Fruit fly (Drosophila melanogaster): ENCODE results near the gene ergic53.

ergic53 gene

dm6 chr3L:8525691-8526421 is 8.9 kb upstream of the ergic53 start (continued):
- TF ChIP-seq CG4328 (GFP tag; optimal IDR thresholded peaks at IDR 0.05) (peak; percentile 28), CG17568 (GFP tag; optimal IDR thresholded peaks at IDR 0.05) (peak; percentile 35), CG17361 (GFP tag; IDR thresholded peaks at IDR 0.05) (peak; percentile 53; the same call in 2 of the 3 replicates), CG4820 (GFP tag; optimal IDR thresholded peaks at IDR 0.05) (peak; percentile 6), jigr1 (GFP tag; IDR thresholded peaks at IDR 0.05) (no peak), onecut (GFP tag; IDR thresholded peaks at IDR 0.05) (no peak), HLH54F (GFP tag; optimal IDR thresholded peaks at IDR 0.05) (peak; percentile 38), slbo (GFP tag; IDR thresholded peaks at IDR 0.05) (peak; percentile 28; the same call in 1 of the 2 replicates), Nf-YA (GFP tag; IDR thresholded peaks at IDR 0.05) (no peak), CG6813 (GFP tag; optimal IDR thresholded peaks at IDR 0.05) (peak; percentile 17), Bteb2 (GFP tag; optimal IDR thresholded peaks at IDR 0.05) (no peak), HLH3B (GFP tag; IDR thresholded peaks at IDR 0.05) (0 out of 2 replicates have a peak, but pooled peaks have one; percentile 12), CG2199 (GFP tag; IDR thresholded peaks at IDR 0.05) (0 out of 3 replicates have a peak, but pooled peaks have one; percentile 37), gcm (GFP tag; optimal IDR thresholded peaks at IDR 0.05) (peak; percentile 19), sug (tag; optimal IDR thresholded peaks at IDR 0.05) (peak; percentile 61), mld (GFP tag; IDR thresholded peaks at IDR 0.05; ENCODE audit: partially characterized antibody) (no peak), Oli (tag; optimal IDR thresholded peaks at IDR 0.05) (peak; percentile 23), CTCF (GFP tag; optimal IDR thresholded peaks at IDR 0.05) (no peak), CG11456 (GFP tag; IDR thresholded peaks at IDR 0.05) (no peak), grau (tag; optimal IDR thresholded peaks at IDR 0.05) (peak; percentile 62), CG34224 (GFP tag; IDR thresholded peaks at IDR 0.05; ENCODE audit: partially characterized antibody) (no peak), Fer2 (tag; optimal IDR thresholded peaks at IDR 0.05) (peak; percentile 7), CG16815 (GFP tag; optimal IDR thresholded peaks at IDR 0.05) (peak; percentile 35), phol (tag; optimal IDR thresholded peaks at IDR 0.05) (peak; percentile 8), CG9215 (GFP tag; IDR thresholded peaks at IDR 0.05) (peak; percentile 41; the same call in 1 of the 2 replicates), pros (GFP tag; optimal IDR thresholded peaks at IDR 0.05) (peak; percentile 12), Hr3 (GFP tag; optimal IDR thresholded peaks at IDR 0.05) (peak; percentile 22), CG14441 (GFP tag; IDR thresholded peaks at IDR 0.05) (0 out of 2 replicates have a peak, but pooled peaks have one; percentile 6), ems (GFP tag; optimal IDR thresholded peaks at IDR 0.05) (peak; percentile 14), fu2 (GFP tag; optimal IDR thresholded peaks at IDR 0.05) (peak; percentile 5), Trl (optimal IDR thresholded peaks at IDR 0.05) (no peak), Trl (GFP tag; optimal IDR thresholded peaks at IDR 0.05) (peak; percentile 25), CoRest (tag; optimal IDR thresholded peaks at IDR 0.05) (peak; percentile 63), eyg (GFP tag; optimal IDR thresholded peaks at IDR 0.05) (peak; percentile 27), CG15269 (tag; optimal IDR thresholded peaks at IDR 0.05) (peak; percentile 38), MBD-R2 (GFP tag; IDR thresholded peaks at IDR 0.05) (no peak), CG7556 (GFP tag; optimal IDR thresholded peaks at IDR 0.05) (peak; percentile 35), Asciz (GFP tag; optimal IDR thresholded peaks at IDR 0.05) (peak; percentile 36), twi (tag; optimal IDR thresholded peaks at IDR 0.05) (no peak), croc (GFP tag; conservative IDR thresholded peaks at IDR 0.05) (no peak), repo (GFP tag; optimal IDR thresholded peaks at IDR 0.05) (peak; percentile 19), crc (GFP tag; optimal IDR thresholded peaks at IDR 0.05) (no peak), so (GFP tag; IDR thresholded peaks at IDR 0.05) (peak; percentile 32; the same call in 1 of the 3 replicates), trem (tag; optimal IDR thresholded peaks at IDR 0.05) (no peak), Abd-B (GFP tag; optimal IDR thresholded peaks at IDR 0.05) (peak; percentile 15), exex (tag; optimal IDR thresholded peaks at IDR 0.05) (peak; percentile 99), Hr51 (GFP tag; optimal IDR thresholded peaks at IDR 0.05) (peak in 1 of 2 experiments; percentile 49), Fer1 (GFP tag; optimal IDR thresholded peaks at IDR 0.05) (peak; percentile 63), Atf-2 (GFP tag; optimal IDR thresholded peaks at IDR 0.05) (peak; percentile 5), sr (GFP tag; IDR thresholded peaks at IDR 0.05) (peak; percentile 88)

All from whole organism, embryonic.